Fruit fly (Drosophila melanogaster): ENCODE measurements around the gene ppk28.

The ppk28 gene

dm6 chrX:16774201-16775061, 31.4 kb upstream of the ppk28 start:
- TF ChIP-seq dmrt11E (tag; optimal IDR thresholded peaks at IDR 0.05): peak; percentile 14
- peak in 1 of 3 experiments; percentile 1 for TF ChIP-seq lola (GFP tag; optimal IDR thresholded peaks at IDR 0.05)
- no peak for TF ChIP-seq mam (GFP tag; optimal IDR thresholded peaks at IDR 0.05)
- TF ChIP-seq cg (GFP tag; optimal IDR thresholded peaks at IDR 0.05): peak; percentile 19
- peak; percentile 95 for TF ChIP-seq twi (tag; optimal IDR thresholded peaks at IDR 0.05)
- peak; percentile 67 for TF ChIP-seq sens (GFP tag)
- peak; percentile 12; the same call in 1 of the 3 replicates for TF ChIP-seq CG2199 (GFP tag; IDR thresholded peaks at IDR 0.05)
- TF ChIP-seq CG8388 (GFP tag; optimal IDR thresholded peaks at IDR 0.05): peak; percentile 97
- no peak for TF ChIP-seq ttk (GFP tag; IDR thresholded peaks at IDR 0.05)

- TF ChIP-seq Dll (GFP tag; IDR thresholded peaks at IDR 0.05; ENCODE audit: partially characterized antibody) (0 out of 4 replicates have a peak, but pooled peaks have one; percentile 12), CG15601 (tag; optimal IDR thresholded peaks at IDR 0.05) (peak; percentile 23), Deaf1 (tag; optimal IDR thresholded peaks at IDR 0.05) (peak; percentile 38), crol (GFP tag; IDR thresholded peaks at IDR 0.05) (0 out of 2 replicates have a peak, but pooled peaks have one; percentile 33), twi (tag; optimal IDR thresholded peaks at IDR 0.05) (peak; percentile 94), scrt (GFP tag; optimal IDR thresholded peaks at IDR 0.05) (no peak), NfI (GFP tag; optimal IDR thresholded peaks at IDR 0.05) (no peak), wdn (GFP tag; IDR thresholded peaks at IDR 0.05) (no peak), pros (GFP tag; optimal IDR thresholded peaks at IDR 0.05) (peak; percentile 16), kni (GFP tag; optimal IDR thresholded peaks at IDR 0.05) (peak; percentile 59), CG3995 (GFP tag; optimal IDR thresholded peaks at IDR 0.05) (no peak), CG10979 (tag; optimal IDR thresholded peaks at IDR 0.05) (no peak)
Measured at dm6 chrX:16775083-16775482, 30.8 kb upstream of the ppk28 start.

- TF ChIP-seq Kr (GFP tag; optimal IDR thresholded peaks at IDR 0.05) (no peak), CG1603 (tag; optimal IDR thresholded peaks at IDR 0.05) (peak; percentile 27), kay (GFP tag; optimal IDR thresholded peaks at IDR 0.05) (no peak), CG4404 (GFP tag; IDR thresholded peaks at IDR 0.05) (no peak), prd (optimal IDR thresholded peaks at IDR 0.05) (no peak), prd (GFP tag; IDR thresholded peaks at IDR 0.05) (no peak), CG11504 (tag; optimal IDR thresholded peaks at IDR 0.05) (peak; percentile 9), Xrp1 (GFP tag; IDR thresholded peaks at IDR 0.05) (0 out of 2 replicates have a peak, but pooled peaks have one; percentile 7), row (GFP tag; IDR thresholded peaks at IDR 0.05) (0 out of 3 replicates have a peak, but pooled peaks have one; percentile 19), CrebB (tag; optimal IDR thresholded peaks at IDR 0.05) (no peak), CG12219 (GFP tag; optimal IDR thresholded peaks at IDR 0.05) (no peak), Drgx (GFP tag; IDR thresholded peaks at IDR 0.05) (peak; percentile 20; the same call in 1 of the 2 replicates), CG10267 (tag; optimal IDR thresholded peaks at IDR 0.05) (no peak), CG18262 (tag; optimal IDR thresholded peaks at IDR 0.05) (peak; percentile 3), bab2 (GFP tag; optimal IDR thresholded peaks at IDR 0.05) (no peak), CG7556 (GFP tag; optimal IDR thresholded peaks at IDR 0.05) (no peak), Med (GFP tag) (peak; percentile 72), CG4820 (GFP tag; optimal IDR thresholded peaks at IDR 0.05) (no peak), sens (GFP tag) (peak; percentile 78), lmd (GFP tag; IDR thresholded peaks at IDR 0.05) (no peak), sob (GFP tag; IDR thresholded peaks at IDR 0.05) (no peak), Atf3 (GFP tag; optimal IDR thresholded peaks at IDR 0.05) (no peak), ac (GFP tag; optimal IDR thresholded peaks at IDR 0.05) (no peak), bowl (GFP tag; IDR thresholded peaks at IDR 0.05) (no peak), CG15479 (GFP tag; optimal IDR thresholded peaks at IDR 0.05) (no peak), Camta (GFP tag; optimal IDR thresholded peaks at IDR 0.05) (no peak), az2 (GFP tag; optimal IDR thresholded peaks at IDR 0.05) (no peak)
Measured at dm6 chrX:16778138-16778672, 27.7 kb upstream of the ppk28 start.

Data from whole organism, embryonic.